Fruit fly (Drosophila melanogaster) whole organism, embryonic: ENCODE measurements around the gene cerv.

Source experiments
- Atf3 ChIP-seq: fragments of 200-800 bp; sonication (Bioruptor generic); optimal IDR thresholded peaks from 3 replicates; lab custom pipeline; 2016; ENCODE audit warnings: missing biosample characterization, missing genetic modification characterization
- CG10366 ChIP-seq: fragments of 200-800 bp; sonication (Bioruptor generic); IDR thresholded peaks from 2 replicates; pipeline ENCODE4 v1.3.6; 2022; ENCODE audit warnings: missing biosample characterization, missing genetic modification characterization
- CG11456 ChIP-seq: fragments of 200-800 bp; sonication (Bioruptor generic); IDR thresholded peaks from 3 replicates; pipeline ENCODE4 v1.3.6; 2022; ENCODE audit warnings: missing biosample characterization, missing genetic modification characterization
- CG11695 ChIP-seq: fragments of 200-800 bp; sonication (Bioruptor generic); IDR thresholded peaks from 3 replicates; pipeline ENCODE4 v1.3.6; 2022; ENCODE audit warnings: missing biosample characterization, missing genetic modification characterization
- CG12299 ChIP-seq: fragments of 200-800 bp; sonication (Bioruptor generic); optimal IDR thresholded peaks from 2 replicates; lab custom pipeline; 2018; ENCODE audit warnings: missing biosample characterization, mild to moderate bottlenecking, missing genetic modification characterization
- CG15696 ChIP-seq: fragments of 200-800 bp; sonication (Bioruptor generic); optimal IDR thresholded peaks from 2 replicates; lab custom pipeline; 2019; ENCODE audit warnings: missing biosample characterization, mild to moderate bottlenecking, missing genetic modification characterization, moderate library complexity
- CG1603 ChIP-seq: fragments of 200-800 bp; sonication (Bioruptor generic); optimal IDR thresholded peaks from 2 replicates; lab custom pipeline; 2019; ENCODE audit warnings: missing biosample characterization, mild to moderate bottlenecking, missing genetic modification characterization, moderate library complexity
- CG16863 ChIP-seq: fragments of 200-800 bp; sonication (Bioruptor generic); optimal IDR thresholded peaks from 3 replicates; lab custom pipeline; 2016; ENCODE audit warnings: missing biosample characterization, missing genetic modification characterization
- CG18011 ChIP-seq: fragments of 200-800 bp; sonication (Bioruptor generic); optimal IDR thresholded peaks from 2 replicates; lab custom pipeline; 2017; ENCODE audit warnings: missing biosample characterization, missing genetic modification characterization, mild to moderate bottlenecking, moderate library complexity, missing genotype
- CG1832 ChIP-seq: fragments of 200-800 bp; sonication (Bioruptor generic); optimal IDR thresholded peaks from 2 replicates; lab custom pipeline; 2017; ENCODE audit warnings: missing biosample characterization, mild to moderate bottlenecking, missing genetic modification characterization, inconsistent platforms
- CG2202 ChIP-seq: fragments of 200-800 bp; sonication (Bioruptor generic); optimal IDR thresholded peaks from 2 replicates; lab custom pipeline; 2018; ENCODE audit warnings: missing biosample characterization, mild to moderate bottlenecking, missing genetic modification characterization
- CG30431 ChIP-seq: fragments of 200-800 bp; sonication (Bioruptor generic); optimal IDR thresholded peaks from 2 replicates; lab custom pipeline; 2017; ENCODE audit warnings: missing biosample characterization, missing genetic modification characterization
- CG32532 ChIP-seq: fragments of 200-800 bp; sonication (Bioruptor generic); IDR thresholded peaks from 2 replicates; pipeline ENCODE4 v1.3.6; 2022; ENCODE audit warnings: missing biosample characterization, missing genetic modification characterization
- CG32772 ChIP-seq: fragments of 200-800 bp; sonication (Bioruptor generic); IDR thresholded peaks from 2 replicates; pipeline ENCODE4 v1.3.6; 2022; ENCODE audit warnings: missing biosample characterization, missing genetic modification characterization
- CG34376 ChIP-seq: fragments of 200-800 bp; sonication (Bioruptor generic); optimal IDR thresholded peaks from 2 replicates; lab custom pipeline; 2018; ENCODE audit warnings: missing biosample characterization, mild to moderate bottlenecking, missing genetic modification characterization
- CG34422 ChIP-seq: fragments of 200-800 bp; sonication (Bioruptor generic); IDR thresholded peaks from 3 replicates; pipeline ENCODE4 v1.3.6; 2022; ENCODE audit warnings: missing biosample characterization, missing genetic modification characterization
- CG3995 ChIP-seq: fragments of 200-800 bp; sonication (Bioruptor generic); optimal IDR thresholded peaks from 3 replicates; lab custom pipeline; 2016; ENCODE audit warnings: missing biosample characterization, missing genetic modification characterization
- CG4424 ChIP-seq: fragments of 200-800 bp; sonication (Bioruptor generic); optimal IDR thresholded peaks from 3 replicates; lab custom pipeline; 2016; ENCODE audit warnings: missing biosample characterization, missing genetic modification characterization
- CG6254 ChIP-seq: fragments of 200-800 bp; sonication (Bioruptor generic); optimal IDR thresholded peaks from 3 replicates; lab custom pipeline; 2017; ENCODE audit warnings: mild to moderate bottlenecking, missing biosample characterization, missing genetic modification reagents, missing genetic modification characterization
- CG6813 ChIP-seq: fragments of 200-800 bp; sonication (Bioruptor generic); optimal IDR thresholded peaks from 2 replicates; lab custom pipeline; 2017; ENCODE audit warnings: missing biosample characterization, missing genetic modification characterization, mild to moderate bottlenecking, moderate library complexity, missing genetic modification reagents
- CG6854 ChIP-seq: fragments of 200-800 bp; sonication (Bioruptor generic); optimal IDR thresholded peaks from 3 replicates; lab custom pipeline; 2017; ENCODE audit warnings: missing biosample characterization, mild to moderate bottlenecking, missing genetic modification characterization
- CG9817 ChIP-seq: fragments of 200-800 bp; sonication (Bioruptor generic); optimal IDR thresholded peaks from 2 replicates; lab custom pipeline; 2018; ENCODE audit warnings: missing biosample characterization, mild to moderate bottlenecking, missing genetic modification characterization, moderate library complexity
- CoRest ChIP-seq: fragments of 200-800 bp; sonication (Bioruptor generic); optimal IDR thresholded peaks from 3 replicates; lab custom pipeline; 2018; ENCODE audit warnings: missing biosample characterization, mild to moderate bottlenecking, missing genetic modification characterization, moderate library complexity
- Dp ChIP-seq: fragments of 200-800 bp; sonication (Bioruptor generic); optimal IDR thresholded peaks from 2 replicates; lab custom pipeline; 2018; ENCODE audit warnings: missing biosample characterization, mild to moderate bottlenecking, missing genetic modification characterization, moderate library complexity
- ERR ChIP-seq: fragments of 200-800 bp; sonication (Bioruptor generic); optimal IDR thresholded peaks from 2 replicates; lab custom pipeline; 2016; ENCODE audit warnings: missing biosample characterization, missing genetic modification characterization
- HLHmδ ChIP-seq: fragments of 200-800 bp; sonication (Bioruptor generic); optimal IDR thresholded peaks from 2 replicates; lab custom pipeline; 2018; ENCODE audit warnings: missing biosample characterization, mild to moderate bottlenecking, missing genetic modification characterization, moderate library complexity
- Hr78 ChIP-seq, 2 experiments: fragments of 200-800 bp in 1 of 2; fragments of >200 bp in 1 of 2; sonication (Bioruptor generic) in 1 of 2; optimal IDR thresholded peaks; 2 replicates each; lab custom pipeline; 2017 to 2019; ENCODE audit warnings: missing biosample characterization in 2 of 2, missing genetic modification characterization in 2 of 2, mild to moderate bottlenecking in 1 of 2, moderate library complexity in 1 of 2
- Mrtf ChIP-seq: fragments of 200-800 bp; sonication (Bioruptor generic); IDR thresholded peaks from 3 replicates; pipeline ENCODE4 v1.3.6; 2022; ENCODE audit warnings: missing biosample characterization, missing genetic modification characterization
- Myb ChIP-seq: fragments of 200-800 bp; sonication (Bioruptor generic); optimal IDR thresholded peaks from 2 replicates; lab custom pipeline; 2016; ENCODE audit warnings: missing biosample characterization, missing genetic modification characterization
- Opbp ChIP-seq: fragments of 200-800 bp; sonication (Bioruptor generic); IDR thresholded peaks from 3 replicates; pipeline ENCODE4 v1.3.6; 2022; ENCODE audit warnings: missing biosample characterization, missing genetic modification characterization; ENCODE audit not compliant: partially characterized antibody
- PHDP ChIP-seq: fragments of 200-800 bp; sonication (Bioruptor generic); optimal IDR thresholded peaks from 3 replicates; lab custom pipeline; 2018; ENCODE audit warnings: missing biosample characterization, mild to moderate bottlenecking, missing genetic modification characterization, moderate library complexity
- Taf1 ChIP-seq: fragments of 200-800 bp; sonication (Bioruptor generic); IDR thresholded peaks from 2 replicates; pipeline ENCODE4 v1.3.6; 2022; ENCODE audit warnings: missing biosample characterization, missing genetic modification characterization
- abd-A ChIP-seq: fragments of 200-800 bp; sonication (Bioruptor generic); optimal IDR thresholded peaks from 3 replicates; lab custom pipeline; 2019; ENCODE audit warnings: missing biosample characterization, mild to moderate bottlenecking, missing genetic modification characterization, moderate library complexity
- aop ChIP-seq: fragments of 200-800 bp; sonication (Bioruptor generic); IDR thresholded peaks from 2 replicates; pipeline ENCODE4 v1.3.6; 2022; ENCODE audit warnings: missing biosample characterization, missing genetic modification characterization
- ato ChIP-seq: fragments of 200-800 bp; sonication (Bioruptor generic); IDR thresholded peaks from 2 replicates; pipeline ENCODE4 v1.3.6; 2022; ENCODE audit warnings: missing biosample characterization, missing genetic modification characterization; ENCODE audit not compliant: partially characterized antibody
- bbx ChIP-seq: fragments of 200-800 bp; sonication (Bioruptor generic); IDR thresholded peaks from 2 replicates; pipeline ENCODE4 v1.3.6; 2022; ENCODE audit warnings: missing biosample characterization, missing genetic modification characterization; ENCODE audit not compliant: partially characterized antibody
- cad ChIP-seq: fragments of >200 bp; optimal IDR thresholded peaks from 2 replicates; lab custom pipeline; 2017; ENCODE audit warnings: missing biosample characterization, missing genetic modification characterization
- chn ChIP-seq: fragments of 200-800 bp; sonication (Bioruptor generic); optimal IDR thresholded peaks from 2 replicates; lab custom pipeline; 2016; ENCODE audit warnings: missing biosample characterization, missing genetic modification characterization
- emc ChIP-seq: fragments of 200-800 bp; sonication (Bioruptor generic); optimal IDR thresholded peaks from 2 replicates; lab custom pipeline; 2016; ENCODE audit warnings: missing biosample characterization, missing genetic modification characterization
- exex ChIP-seq: fragments of 200-800 bp; sonication (Bioruptor generic); optimal IDR thresholded peaks from 4 replicates; lab custom pipeline; 2018; ENCODE audit warnings: missing biosample characterization, mild to moderate bottlenecking, missing genetic modification characterization, moderate library complexity
- gem ChIP-seq: fragments of 200-800 bp; sonication (Bioruptor generic); optimal IDR thresholded peaks from 2 replicates; lab custom pipeline; 2019; ENCODE audit warnings: missing biosample characterization, mild to moderate bottlenecking, missing genetic modification characterization, moderate library complexity
- ken ChIP-seq: fragments of 200-800 bp; sonication (Bioruptor generic); IDR thresholded peaks from 3 replicates; pipeline ENCODE4 v1.3.6; 2022; ENCODE audit warnings: missing biosample characterization, missing genetic modification characterization
- kni ChIP-seq: fragments of 200-800 bp; sonication (Bioruptor generic); optimal IDR thresholded peaks from 3 replicates; lab custom pipeline; 2017; ENCODE audit warnings: mild to moderate bottlenecking, missing biosample characterization, missing genetic modification reagents, missing genetic modification characterization
- peb ChIP-seq: fragments of 200-800 bp; sonication (Bioruptor generic); IDR thresholded peaks from 2 replicates; pipeline ENCODE4 v1.3.6; 2022; ENCODE audit warnings: missing biosample characterization, missing genetic modification characterization
- run ChIP-seq: fragments of 200-800 bp; sonication (Bioruptor generic); optimal IDR thresholded peaks from 3 replicates; lab custom pipeline; 2018; ENCODE audit warnings: missing biosample characterization, mild to moderate bottlenecking, missing genetic modification characterization
- sqz ChIP-seq: fragments of 200-800 bp; sonication (Bioruptor generic); optimal IDR thresholded peaks from 3 replicates; lab custom pipeline; 2018; ENCODE audit warnings: missing biosample characterization, mild to moderate bottlenecking, missing genetic modification characterization
- sug ChIP-seq: fragments of 200-800 bp; optimal IDR thresholded peaks from 2 replicates; lab custom pipeline; 2019; ENCODE audit warnings: missing biosample characterization, mild to moderate bottlenecking, missing genetic modification characterization, moderate library complexity
- tup ChIP-seq: fragments of 200-800 bp; sonication (Bioruptor generic); optimal IDR thresholded peaks from 2 replicates; lab custom pipeline; 2016; ENCODE audit warnings: missing biosample characterization, mild to moderate bottlenecking, missing genetic modification characterization, moderate library complexity
- tx ChIP-seq: fragments of 200-800 bp; sonication (Bioruptor generic); optimal IDR thresholded peaks from 2 replicates; lab custom pipeline; 2016; ENCODE audit warnings: missing biosample characterization, missing genetic modification characterization
- unc-4 ChIP-seq: fragments of 200-800 bp; sonication (Bioruptor generic); IDR thresholded peaks from 2 replicates; pipeline ENCODE4 v1.3.6; 2022; ENCODE audit warnings: missing biosample characterization, missing genetic modification characterization; ENCODE audit not compliant: partially characterized antibody

Gene cerv

dm6 chrX:15549055-15549454 is 28.9 kb downstream of the cerv start (continued):
- TF ChIP-seq CG6813: peak; percentile 55
- TF ChIP-seq CG32772 (GFP tag; lab: Robert Waterston, UW): peak; percentile 68
- peak; percentile 86 for TF ChIP-seq CG32532 (GFP tag; lab: Robert Waterston, UW)
- TF ChIP-seq abd-A: no peak
- 0 out of 3 replicates have a peak, but pooled peaks have one; percentile 47 for TF ChIP-seq ken (GFP tag; lab: Robert Waterston, UW)
- TF ChIP-seq emc (GFP tag; lab: Kevin White, UChicago): peak; percentile 67
- no peak for TF ChIP-seq cad (GFP tag; lab: Kevin White, UChicago)
- peak; percentile 46; the same call in 1 of the 2 replicates for TF ChIP-seq Taf1 (GFP tag; lab: Robert Waterston, UW)
- TF ChIP-seq Myb: peak; percentile 48
- TF ChIP-seq CG30431 (GFP tag; lab: Kevin White, UChicago): peak; percentile 30
- peak; percentile 82 for TF ChIP-seq PHDP (tag; lab: Kevin White, UChicago)
- TF ChIP-seq CG18011 (GFP tag; lab: Kevin White, UChicago): peak; percentile 42
- peak; percentile 59 for TF ChIP-seq CG16863
- no peak for TF ChIP-seq CG6254 (GFP tag; lab: Kevin White, UChicago)
- TF ChIP-seq Dp (GFP tag; lab: Kevin White, UChicago): no peak
- peak; percentile 89 for TF ChIP-seq gem
- peak; percentile 20 for TF ChIP-seq CG1603 (tag; lab: Kevin White, UChicago)
- no peak for TF ChIP-seq CG3995 (GFP tag; lab: Kevin White, UChicago)
- TF ChIP-seq chn (GFP tag; lab: Kevin White, UChicago): peak; percentile 30
- TF ChIP-seq kni (GFP tag; lab: Kevin White, UChicago): no peak
- peak; percentile 41 for TF ChIP-seq CG15696 (tag; lab: Kevin White, UChicago)
- peak; percentile 60 for TF ChIP-seq tx (GFP tag; lab: Kevin White, UChicago)
- peak; percentile 32; the same call in 1 of the 2 replicates for TF ChIP-seq peb (GFP tag; lab: Robert Waterston, UW)
- peak; percentile 28 for TF ChIP-seq exex (tag; lab: Kevin White, UChicago)
- TF ChIP-seq run: peak; percentile 43
- TF ChIP-seq CG12299: peak; percentile 59
- TF ChIP-seq CG11456 (GFP tag; lab: Robert Waterston, UW): no peak
- peak; percentile 64; the same call in 1 of the 3 replicates for TF ChIP-seq Mrtf
- TF ChIP-seq CG11695 (GFP tag; lab: Robert Waterston, UW): peak; percentile 75; the same call in 2 of the 3 replicates
- TF ChIP-seq CG4424: peak; percentile 69
- TF ChIP-seq CG34422 (GFP tag; lab: Robert Waterston, UW): peak; percentile 72
- TF ChIP-seq HLHmδ (GFP tag; lab: Kevin White, UChicago): no peak
- TF ChIP-seq aop (GFP tag; lab: Robert Waterston, UW): no peak
- TF ChIP-seq ato (GFP tag; lab: Robert Waterston, UW): no peak
- TF ChIP-seq CG34376 (GFP tag; lab: Kevin White, UChicago): peak; percentile 62
- TF ChIP-seq CoRest: peak; percentile 87
- TF ChIP-seq Hr78 (GFP tag; optimal IDR thresholded peaks at IDR 0.05; lab: Kevin White, UChicago): peak in 1 of 2 experiments; percentile 23
- TF ChIP-seq sug: peak; percentile 67
- peak; percentile 12 for TF ChIP-seq Atf3
- TF ChIP-seq CG6854 (GFP tag; lab: Kevin White, UChicago): peak; percentile 54
- TF ChIP-seq CG2202 (tag; lab: Kevin White, UChicago): no peak
- TF ChIP-seq CG10366: peak; percentile 67
- TF ChIP-seq sqz (GFP tag; lab: Kevin White, UChicago): peak; percentile 48
- no peak for TF ChIP-seq tup (GFP tag; lab: Kevin White, UChicago)
- no peak for TF ChIP-seq Opbp (GFP tag; lab: Robert Waterston, UW)
- TF ChIP-seq ERR (GFP tag; lab: Kevin White, UChicago): peak; percentile 6
- no peak for TF ChIP-seq CG1832 (GFP tag; lab: Kevin White, UChicago)
- TF ChIP-seq unc-4 (GFP tag; lab: Robert Waterston, UW): no peak
- peak; percentile 79 for TF ChIP-seq CG9817 (tag; lab: Kevin White, UChicago)
- no peak for TF ChIP-seq bbx
